Worm (Caenorhabditis elegans) whole organism, late embryonic: ENCODE data around the gene K02E2.1.
"Not testable (repeated sequence)": the region's sequence is repeated elsewhere in the genome, so short reads cannot be mapped to it uniquely, and the experiment has no call there.

ENCODE experiments used
- ceh-34 ChIP-seq: sonication (generic microtip); optimal IDR thresholded peaks from 2 replicates; lab custom pipeline; 2016; ENCODE audit warnings: mild to moderate bottlenecking, missing genetic modification characterization, missing compliant biosample characterization
- ets-4 ChIP-seq: sonication (generic microtip); optimal IDR thresholded peaks from 2 replicates; lab custom pipeline; 2016; ENCODE audit warnings: missing genetic modification characterization, missing compliant biosample characterization
- fkh-10 ChIP-seq: fragments of 150-350 bp; optimal IDR thresholded peaks from 2 replicates; lab custom pipeline; 2014; ENCODE audit warnings: missing biosample characterization, missing genetic modification reagents, missing genetic modification characterization
- hlh-6 ChIP-seq: sonication (generic microtip); optimal IDR thresholded peaks from 2 replicates; lab custom pipeline; 2016; ENCODE audit warnings: missing genotype, missing genetic modification characterization, missing compliant biosample characterization
- lin-11 ChIP-seq: fragments of 200-800 bp; sonication (Bioruptor generic); optimal IDR thresholded peaks from 2 replicates; lab custom pipeline; 2018; ENCODE audit warnings: mild to moderate bottlenecking, missing genetic modification characterization, missing compliant biosample characterization
- nfya-1 ChIP-seq: sonication (generic microtip); optimal IDR thresholded peaks from 2 replicates; lab custom pipeline; 2017; ENCODE audit warnings: missing genetic modification characterization, mild to moderate bottlenecking, missing compliant biosample characterization, antibody characterized with exemption, moderate library complexity
- pag-3 ChIP-seq: sonication (generic microtip); optimal IDR thresholded peaks from 2 replicates; lab custom pipeline; 2016; ENCODE audit warnings: missing compliant biosample characterization, missing genetic modification characterization, borderline replicate concordance
- pha-4 ChIP-seq: fragments of 150-350 bp; optimal IDR thresholded peaks from 2 replicates; lab custom pipeline; 2018; ENCODE audit warnings: missing biosample characterization, missing genetic modification reagents, missing genetic modification characterization
- unc-3 ChIP-seq, 2 experiments: fragments of 200-800 bp in 1 of 2; sonication (Bioruptor generic) in 1 of 2; sonication (generic microtip) in 1 of 2; conservative IDR thresholded peaks in 1 of 2; optimal IDR thresholded peaks in 1 of 2; 2 replicates each; pipeline versions ENCODE4 v1.3.6 to Lab custom; 2016 to 2022; ENCODE audit warnings: missing compliant biosample characterization in 2 of 2, missing genetic modification characterization in 2 of 2, missing genetic modification reagents in 1 of 2
- unc-42 ChIP-seq: sonication (generic microtip); optimal IDR thresholded peaks from 2 replicates; lab custom pipeline; 2016; ENCODE audit warnings: missing genotype, missing genetic modification characterization, missing compliant biosample characterization
- unc-55 ChIP-seq: sonication (generic microtip); optimal IDR thresholded peaks from 2 replicates; lab custom pipeline; 2017; ENCODE audit warnings: missing biosample characterization, missing genetic modification reagents, missing genetic modification characterization
- zip-5 ChIP-seq: sonication (generic microtip); optimal IDR thresholded peaks from 2 replicates; lab custom pipeline; 2016; ENCODE audit warnings: missing genetic modification characterization, missing compliant biosample characterization

- TF ChIP-seq pag-3 (tag; lab: Kevin White, UChicago); lin-11 (tag; lab: Kevin White, UChicago); unc-3 (GFP tag; conservative IDR thresholded peaks at IDR 0.05; lab: Robert Waterston, UW); unc-3 (tag; optimal IDR thresholded peaks at IDR 0.05; lab: Kevin White, UChicago); hlh-6; zip-5 (tag; lab: Kevin White, UChicago); pha-4; unc-55 (GFP tag; lab: Kevin White, UChicago); fkh-10 (GFP tag; lab: Kevin White, UChicago); unc-42; nfya-1 (tag; lab: Kevin White, UChicago); ceh-34; ets-4: not testable (repeated sequence)
These were observed 48.0 kb upstream of the K02E2.1 start, which contains the start of gene ZC15.3 for ce11 chrV:20303288-20303687.
